Worm (Caenorhabditis elegans): ENCODE results near the gene R04B5.7.

ce11 chrV:10044735-10045134, 45.6 kb downstream of the R04B5.7 start:
- TF ChIP-seq ceh-82 (tag; optimal IDR thresholded peaks at IDR 0.05) (no peak), lsy-2 (tag; optimal IDR thresholded peaks at IDR 0.05) (no peak), mdl-1 (tag; optimal IDR thresholded peaks at IDR 0.05) (no peak)

Measured in whole organism, L4 larva.